Worm (Caenorhabditis elegans): ENCODE results near the gene orc-3.
"Not testable (repeated sequence)": the region's sequence is repeated elsewhere in the genome, so short reads cannot be mapped to it uniquely, and the experiment has no call there.

ce11 chrIII:1258358-1258757 is 50.4 kb downstream of the orc-3 start, which contains the start of gene fbxa-78:
- TF ChIP-seq snpc-3.4 (tag; optimal IDR thresholded peaks at IDR 0.05); dpl-1 (GFP tag; optimal IDR thresholded peaks at IDR 0.05); ceh-40 (GFP tag; IDR thresholded peaks at IDR 0.05); Y53F4B.3 (GFP tag; IDR thresholded peaks at IDR 0.05); somi-1 (GFP tag; optimal IDR thresholded peaks at IDR 0.05): not testable (repeated sequence)
